Worm (Caenorhabditis elegans) whole organism, L4 larva: ENCODE measurements around the gene T04B8.5.
A peak's percentile ranks its signal among the peaks of the same experiment; 100 is the strongest.

Experiments used
- F49E8.2 ChIP-seq: sonication (generic microtip); optimal IDR thresholded peaks from 2 replicates; lab custom pipeline; 2016; ENCODE audit warnings: missing compliant biosample characterization, mild to moderate bottlenecking, missing genetic modification characterization, borderline replicate concordance
- R02D3.7 ChIP-seq: fragments of 150-350 bp; sonication (generic microtip); optimal IDR thresholded peaks from 3 replicates; lab custom pipeline; 2014; ENCODE audit warnings: missing biosample characterization, missing genetic modification characterization
- T26A8.4 ChIP-seq: fragments of 200-800 bp; sonication (Bioruptor generic); IDR thresholded peaks from 2 replicates; pipeline ENCODE4 v1.3.6; 2022; ENCODE audit warnings: missing genetic modification characterization, missing compliant biosample characterization
- Y48G9A.11 ChIP-seq: fragments of 200-800 bp; sonication (Bioruptor generic); IDR thresholded peaks from 2 replicates; pipeline ENCODE4 v1.3.6; 2022; ENCODE audit warnings: missing genetic modification reagents, missing genetic modification characterization, missing compliant biosample characterization
- Y75B8A.6 ChIP-seq: fragments of 200-800 bp; sonication (Bioruptor generic); IDR thresholded peaks from 2 replicates; pipeline ENCODE4 v1.3.6; 2022; ENCODE audit warnings: missing genetic modification reagents, missing genetic modification characterization, missing compliant biosample characterization
- aha-1 ChIP-seq: fragments of 150-350 bp; peaks from one replicate; lab custom pipeline; 2014; ENCODE audit warnings: missing biosample characterization, missing genetic modification characterization
- aly-2 ChIP-seq: sonication (generic microtip); optimal IDR thresholded peaks from 2 replicates; lab custom pipeline; 2018; ENCODE audit warnings: missing biosample characterization, missing genetic modification characterization
- arid-1 ChIP-seq: fragments of 200-800 bp; sonication (Bioruptor generic); conservative IDR thresholded peaks from 2 replicates; pipeline ENCODE4 v1.3.6; 2022; ENCODE audit warnings: missing genetic modification reagents, missing genetic modification characterization, missing compliant biosample characterization
- attf-4 ChIP-seq: sonication (generic microtip); optimal IDR thresholded peaks from 3 replicates; lab custom pipeline; 2017; ENCODE audit warnings: missing biosample characterization, missing genetic modification characterization
- ces-1 ChIP-seq: fragments of 150-350 bp; sonication (generic microtip); optimal IDR thresholded peaks from 4 replicates; lab custom pipeline; 2014; ENCODE audit warnings: missing biosample characterization, missing genetic modification reagents, missing genetic modification characterization
- daf-12 ChIP-seq: fragments of 150-350 bp; optimal IDR thresholded peaks from 2 replicates; lab custom pipeline; 2014; ENCODE audit warnings: missing biosample characterization, missing genetic modification reagents, missing genetic modification characterization
- daf-16 ChIP-seq, 3 experiments: sonication (generic microtip); optimal IDR thresholded peaks; 2 replicates each; lab custom pipeline; 2016 to 2017; ENCODE audit warnings: missing genetic modification characterization in 3 of 3, missing genetic modification reagents in 3 of 3, mild to moderate bottlenecking in 2 of 3, missing compliant biosample characterization in 2 of 3, missing biosample characterization in 1 of 3, moderate library complexity in 1 of 3
- dmd-8 ChIP-seq: fragments of 200-800 bp; sonication (Bioruptor generic); IDR thresholded peaks from 2 replicates; pipeline ENCODE4 v1.3.6; 2022; ENCODE audit warnings: missing genetic modification characterization, missing compliant biosample characterization
- dmd-9 ChIP-seq: fragments of 200-800 bp; sonication (Bioruptor generic); IDR thresholded peaks from 2 replicates; pipeline ENCODE4 v1.3.6; 2022; ENCODE audit warnings: missing genetic modification reagents, missing genetic modification characterization, missing compliant biosample characterization
- egl-27 ChIP-seq: sonication (generic microtip); optimal IDR thresholded peaks from 3 replicates; lab custom pipeline; 2017; ENCODE audit warnings: missing biosample characterization, missing genetic modification reagents, missing genetic modification characterization
- lim-7 ChIP-seq: fragments of 200-800 bp; sonication (Bioruptor generic); IDR thresholded peaks from 2 replicates; pipeline ENCODE4 v1.3.6; 2022; ENCODE audit warnings: missing genetic modification characterization, missing compliant biosample characterization
- lin-38 ChIP-seq: fragments of 200-800 bp; sonication (Bioruptor generic); IDR thresholded peaks from 2 replicates; pipeline ENCODE4 v1.3.6; 2022; ENCODE audit warnings: missing genetic modification reagents, missing genetic modification characterization, missing compliant biosample characterization
- nhr-10 ChIP-seq: fragments of 150-350 bp; optimal IDR thresholded peaks from 2 replicates; lab custom pipeline; 2014; ENCODE audit warnings: missing biosample characterization, missing genetic modification characterization
- nhr-102 ChIP-seq: sonication (generic microtip); optimal IDR thresholded peaks from 2 replicates; lab custom pipeline; 2016; ENCODE audit warnings: mild to moderate bottlenecking, missing genetic modification characterization, moderate library complexity, missing compliant biosample characterization
- nhr-11 ChIP-seq: fragments of 150-350 bp; optimal IDR thresholded peaks from 2 replicates; lab custom pipeline; 2014; ENCODE audit warnings: missing biosample characterization, missing genetic modification characterization
- pqm-1 ChIP-seq: sonication (generic microtip); optimal IDR thresholded peaks from 2 replicates; lab custom pipeline; 2017; ENCODE audit warnings: missing biosample characterization, missing genetic modification characterization
- saeg-2 ChIP-seq: fragments of 200-800 bp; sonication (Bioruptor generic); IDR thresholded peaks from 2 replicates; pipeline ENCODE4 v1.3.6; 2022; ENCODE audit warnings: missing genetic modification reagents, missing genetic modification characterization, missing compliant biosample characterization
- set-16 ChIP-seq: fragments of 200-800 bp; sonication (Bioruptor generic); IDR thresholded peaks from 2 replicates; pipeline ENCODE4 v1.3.6; 2022; ENCODE audit warnings: missing genetic modification reagents, missing genetic modification characterization, missing compliant biosample characterization
- tra-1 ChIP-seq: fragments of 200-800 bp; sonication (Bioruptor generic); IDR thresholded peaks from 2 replicates; pipeline ENCODE4 v1.3.6; 2022; ENCODE audit warnings: missing genetic modification reagents, missing genetic modification characterization, missing compliant biosample characterization
- unc-62 ChIP-seq, 3 experiments: fragments of 150-350 bp in 1 of 3; sonication (generic microtip); optimal IDR thresholded peaks in 2 of 3; peaks in 1 of 3; 1 replicate in 1 of 3; 2 replicates in 2 of 3; lab custom pipeline; 2014 to 2017; ENCODE audit warnings: missing biosample characterization in 3 of 3, missing genetic modification characterization in 3 of 3, missing genetic modification reagents in 3 of 3, missing genotype in 1 of 3
- vab-7 ChIP-seq: fragments of 200-800 bp; sonication (Bioruptor generic); IDR thresholded peaks from 2 replicates; pipeline ENCODE4 v1.3.6; 2022; ENCODE audit warnings: missing genetic modification reagents, missing genetic modification characterization, missing compliant biosample characterization
- zag-1 ChIP-seq: fragments of 150-350 bp; optimal IDR thresholded peaks from 2 replicates; lab custom pipeline; 2014; ENCODE audit warnings: missing biosample characterization, missing genetic modification characterization
- zfp-3 ChIP-seq: fragments of 200-800 bp; sonication (Bioruptor generic); conservative IDR thresholded peaks from 2 replicates; pipeline ENCODE4 v1.3.6; 2022; ENCODE audit warnings: missing genetic modification reagents, missing genetic modification characterization, missing compliant biosample characterization

T04B8.5 gene

ce11 chrII:578803-579202, 45.5 kb downstream of the T04B8.5 start:
- no peak for TF ChIP-seq Y75B8A.6 (GFP tag; lab: Robert Waterston, UW)
- no peak for TF ChIP-seq egl-27 (tag; lab: Kevin White, UChicago)
- TF ChIP-seq attf-4 (tag; lab: Kevin White, UChicago): no peak
- TF ChIP-seq zag-1: no peak
- no peak for TF ChIP-seq pqm-1 (tag; lab: Kevin White, UChicago)
- 0 out of 2 replicates have a peak, but pooled peaks have one; percentile 26 for TF ChIP-seq dmd-9 (GFP tag; lab: Robert Waterston, UW)
- TF ChIP-seq tra-1 (GFP tag; lab: Robert Waterston, UW): no peak
- no peak for TF ChIP-seq T26A8.4 (GFP tag; lab: Robert Waterston, UW)
- TF ChIP-seq vab-7 (GFP tag; lab: Robert Waterston, UW): no peak
- TF ChIP-seq lin-38 (GFP tag; lab: Robert Waterston, UW): 0 out of 2 replicates have a peak, but pooled peaks have one; percentile 2
- TF ChIP-seq set-16 (GFP tag; lab: Robert Waterston, UW): peak; percentile 77
- no peak for TF ChIP-seq daf-12 (tag; lab: Kevin White, UChicago)
- no peak for TF ChIP-seq aly-2 (tag; lab: Kevin White, UChicago)
- TF ChIP-seq arid-1: no peak
- no peak for TF ChIP-seq saeg-2 (GFP tag; lab: Robert Waterston, UW)
- no peak for TF ChIP-seq lim-7 (GFP tag; lab: Robert Waterston, UW)

- TF ChIP-seq daf-16 (GFP tag; optimal IDR thresholded peaks at IDR 0.05; lab: Kevin White, UChicago) (no peak), daf-16 (tag; optimal IDR thresholded peaks at IDR 0.05; lab: Kevin White, UChicago) (peak; percentile 0), zag-1 (no peak), lin-38 (GFP tag; lab: Robert Waterston, UW) (peak; percentile 52), tra-1 (GFP tag; lab: Robert Waterston, UW) (no peak)
Observed at ce11 chrII:577632-578031, 46.7 kb downstream of the T04B8.5 start, which contains the start of gene W08F4.7. Gene W08F4.7, minus strand, starts transcription at chrII:577732.

ce11 chrII:574064-574463, 50.3 kb downstream of the T04B8.5 start:
- peak in 1 of 2 experiments; percentile 46 for TF ChIP-seq unc-62 (GFP tag; optimal IDR thresholded peaks at IDR 0.05 in 1 of 2; lab: Kevin White, UChicago)
- no peak for TF ChIP-seq unc-62 (tag; optimal IDR thresholded peaks at IDR 0.05; lab: Kevin White, UChicago)
- TF ChIP-seq aha-1 (tag; lab: Kevin White, UChicago): peak; percentile 75
- TF ChIP-seq ces-1 (GFP tag; lab: Kevin White, UChicago): no peak
- TF ChIP-seq zfp-3 (GFP tag; lab: Robert Waterston, UW): no peak
- TF ChIP-seq Y48G9A.11 (GFP tag; lab: Robert Waterston, UW): no peak

- TF ChIP-seq set-16 (GFP tag; lab: Robert Waterston, UW) (peak; percentile 7; the same call in 1 of the 2 replicates), pqm-1 (tag; lab: Kevin White, UChicago) (no peak)
Observed at ce11 chrII:572010-572409, 52.3 kb downstream of the T04B8.5 start, which contains the start of gene mlt-8. Gene mlt-8, minus strand, starts transcription at chrII:572110.

DNA sequence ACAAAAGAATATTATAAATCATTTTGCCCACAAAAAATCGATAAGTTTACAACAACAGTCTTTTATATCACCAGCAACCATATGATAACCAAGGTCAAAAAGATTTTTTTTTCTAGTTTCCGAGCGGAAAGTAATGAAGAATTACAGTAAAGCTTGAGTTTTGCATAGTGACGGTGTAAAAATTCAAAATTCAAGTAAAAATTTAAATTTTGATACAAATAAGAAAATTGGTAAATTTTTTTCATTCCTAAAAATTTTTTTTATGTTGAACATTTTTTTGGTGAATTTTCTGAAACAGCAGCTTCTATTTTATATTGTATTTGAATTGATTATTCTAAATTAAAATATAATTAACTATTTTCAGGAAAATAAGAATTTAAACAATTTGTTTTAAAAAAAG, 55.6 kb downstream of the T04B8.5 start, which contains the start of gene W08F4.5:
W08F4.5 (minus strand) TSS at position 101 of the 400 bp plus-strand sequence.
- TF ChIP-seq dmd-8 (GFP tag; lab: Robert Waterston, UW) (no peak), nhr-102 (tag; lab: Kevin White, UChicago) (peak; percentile 10), nhr-11 (no peak), F49E8.2 (tag; lab: Kevin White, UChicago) (no peak), nhr-10 (no peak), R02D3.7 (no peak)
